Worm (Caenorhabditis elegans) whole organism, late embryonic: ENCODE measurements around the gene H12D21.11.

ENCODE experiments used
- C08G9.2 ChIP-seq: sonication (generic microtip); optimal IDR thresholded peaks from 2 replicates; lab custom pipeline; 2016; ENCODE audit warnings: mild to moderate bottlenecking, missing genetic modification characterization, moderate library complexity, missing compliant biosample characterization
- C38D4.7 ChIP-seq: fragments of 200-800 bp; sonication (Bioruptor generic); optimal IDR thresholded peaks from 2 replicates; lab custom pipeline; 2018; ENCODE audit warnings: mild to moderate bottlenecking, missing genetic modification characterization, moderate library complexity, missing compliant biosample characterization
- ceh-18 ChIP-seq: sonication (generic microtip); optimal IDR thresholded peaks from 2 replicates; lab custom pipeline; 2016; ENCODE audit warnings: missing genetic modification characterization, missing compliant biosample characterization
- ceh-19 ChIP-seq: fragments of 200-800 bp; sonication (Bioruptor generic); optimal IDR thresholded peaks from 2 replicates; lab custom pipeline; 2018; ENCODE audit warnings: mild to moderate bottlenecking, missing genetic modification characterization, missing compliant biosample characterization
- ceh-2 ChIP-seq: sonication (generic microtip); optimal IDR thresholded peaks from 2 replicates; lab custom pipeline; 2016; ENCODE audit warnings: missing genotype, missing genetic modification characterization, missing compliant biosample characterization
- ceh-24 ChIP-seq: sonication (generic microtip); optimal IDR thresholded peaks from 2 replicates; lab custom pipeline; 2016; ENCODE audit warnings: mild to moderate bottlenecking, missing genetic modification characterization, missing compliant biosample characterization
- ceh-31 ChIP-seq: sonication (generic microtip); optimal IDR thresholded peaks from 2 replicates; lab custom pipeline; 2016; ENCODE audit warnings: missing genetic modification characterization, missing compliant biosample characterization
- ceh-34 ChIP-seq: sonication (generic microtip); optimal IDR thresholded peaks from 2 replicates; lab custom pipeline; 2016; ENCODE audit warnings: mild to moderate bottlenecking, missing genetic modification characterization, missing compliant biosample characterization
- ceh-45 ChIP-seq: fragments of 200-800 bp; sonication (Bioruptor generic); IDR thresholded peaks from 2 replicates; pipeline ENCODE4 v1.3.6; 2022; ENCODE audit warnings: missing genetic modification reagents, missing genetic modification characterization, missing compliant biosample characterization
- ceh-6 ChIP-seq: fragments of 200-800 bp; sonication (Bioruptor generic); optimal IDR thresholded peaks from 2 replicates; lab custom pipeline; 2018; ENCODE audit warnings: mild to moderate bottlenecking, missing genetic modification characterization, missing compliant biosample characterization
- che-1 ChIP-seq: sonication (generic microtip); optimal IDR thresholded peaks from 2 replicates; lab custom pipeline; 2016; ENCODE audit warnings: mild to moderate bottlenecking, missing genetic modification characterization, missing compliant biosample characterization
- dmd-4 ChIP-seq: sonication (generic microtip); optimal IDR thresholded peaks from 2 replicates; lab custom pipeline; 2016; ENCODE audit warnings: borderline replicate concordance, missing genetic modification characterization, missing compliant biosample characterization
- dve-1 ChIP-seq: sonication (generic microtip); optimal IDR thresholded peaks from 2 replicates; lab custom pipeline; 2017; ENCODE audit warnings: antibody characterized with exemption, mild to moderate bottlenecking, missing genetic modification characterization, missing compliant biosample characterization
- elt-4 ChIP-seq: sonication (generic microtip); optimal IDR thresholded peaks from 2 replicates; lab custom pipeline; 2016; ENCODE audit warnings: missing genetic modification characterization, missing compliant biosample characterization
- hlh-15 ChIP-seq: sonication (generic microtip); optimal IDR thresholded peaks from 2 replicates; lab custom pipeline; 2016; ENCODE audit warnings: missing genetic modification characterization, missing compliant biosample characterization
- hlh-30 ChIP-seq: sonication (generic microtip); optimal IDR thresholded peaks from 2 replicates; lab custom pipeline; 2017; ENCODE audit warnings: antibody characterized with exemption, missing genetic modification characterization, missing compliant biosample characterization; ENCODE audit not compliant: insufficient read depth
- hlh-6 ChIP-seq: sonication (generic microtip); optimal IDR thresholded peaks from 2 replicates; lab custom pipeline; 2016; ENCODE audit warnings: missing genotype, missing genetic modification characterization, missing compliant biosample characterization
- lim-6 ChIP-seq: sonication (generic microtip); optimal IDR thresholded peaks from 2 replicates; lab custom pipeline; 2016; ENCODE audit warnings: missing genetic modification characterization, missing compliant biosample characterization
- lin-11 ChIP-seq: fragments of 200-800 bp; sonication (Bioruptor generic); optimal IDR thresholded peaks from 2 replicates; lab custom pipeline; 2018; ENCODE audit warnings: mild to moderate bottlenecking, missing genetic modification characterization, missing compliant biosample characterization
- mec-3 ChIP-seq: sonication (generic microtip); optimal IDR thresholded peaks from 2 replicates; lab custom pipeline; 2016; ENCODE audit warnings: borderline replicate concordance, missing genetic modification characterization, missing compliant biosample characterization
- nfya-1 ChIP-seq: sonication (generic microtip); optimal IDR thresholded peaks from 2 replicates; lab custom pipeline; 2017; ENCODE audit warnings: missing genetic modification characterization, mild to moderate bottlenecking, missing compliant biosample characterization, antibody characterized with exemption, moderate library complexity
- pqm-1 ChIP-seq: sonication (generic microtip); optimal IDR thresholded peaks from 2 replicates; lab custom pipeline; 2016; ENCODE audit warnings: missing genetic modification characterization, missing compliant biosample characterization
- pros-1 ChIP-seq: fragments of 150-350 bp; optimal IDR thresholded peaks from 2 replicates; lab custom pipeline; 2014; ENCODE audit warnings: missing biosample characterization, missing genetic modification reagents, missing genetic modification characterization
- ref-2 ChIP-seq: sonication (generic microtip); optimal IDR thresholded peaks from 2 replicates; lab custom pipeline; 2016; ENCODE audit warnings: missing genetic modification characterization, missing compliant biosample characterization
- syd-9 ChIP-seq: sonication (generic microtip); optimal IDR thresholded peaks from 2 replicates; lab custom pipeline; 2016; ENCODE audit warnings: mild to moderate bottlenecking, missing genetic modification characterization, moderate library complexity, missing compliant biosample characterization
- tbx-2 ChIP-seq: sonication (generic microtip); optimal IDR thresholded peaks from 2 replicates; lab custom pipeline; 2016; ENCODE audit warnings: missing genetic modification characterization, missing compliant biosample characterization
- ttx-3 ChIP-seq: sonication (generic microtip); optimal IDR thresholded peaks from 2 replicates; lab custom pipeline; 2016; ENCODE audit warnings: missing genetic modification reagents, missing genetic modification characterization, missing compliant biosample characterization
- unc-3 ChIP-seq, 2 experiments: fragments of 200-800 bp in 1 of 2; sonication (Bioruptor generic) in 1 of 2; sonication (generic microtip) in 1 of 2; conservative IDR thresholded peaks in 1 of 2; optimal IDR thresholded peaks in 1 of 2; 2 replicates each; pipeline versions ENCODE4 v1.3.6 to Lab custom; 2016 to 2022; ENCODE audit warnings: missing compliant biosample characterization in 2 of 2, missing genetic modification characterization in 2 of 2, missing genetic modification reagents in 1 of 2
- unc-42 ChIP-seq: sonication (generic microtip); optimal IDR thresholded peaks from 2 replicates; lab custom pipeline; 2016; ENCODE audit warnings: missing genotype, missing genetic modification characterization, missing compliant biosample characterization
- ztf-16 ChIP-seq: sonication (generic microtip); optimal IDR thresholded peaks from 2 replicates; lab custom pipeline; 2017; ENCODE audit warnings: missing genetic modification characterization, missing compliant biosample characterization

H12D21.11 gene

DNA sequence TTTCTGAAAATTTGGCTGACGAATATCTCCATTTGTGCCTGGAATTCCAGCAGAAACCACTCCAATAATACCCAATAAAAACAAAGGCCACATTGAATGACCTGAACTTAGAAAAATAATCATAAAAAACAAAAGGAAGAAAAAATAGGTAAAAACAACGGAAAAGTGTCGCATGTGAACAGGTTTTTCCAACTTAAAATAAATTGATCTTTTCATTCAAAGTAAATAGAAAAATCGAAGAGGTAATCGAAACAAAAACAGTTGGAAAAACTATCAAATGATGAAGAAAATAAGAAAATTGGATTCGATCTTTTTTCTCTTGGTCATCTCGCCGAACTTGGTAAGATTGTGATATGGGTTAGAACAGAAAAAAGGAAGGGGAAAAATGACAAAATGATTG is 5.8 kb downstream of the H12D21.11 start, which contains the start of gene zmp-4:
TSS of gene zmp-4 (minus strand) at position 101 of the 400 bp plus-strand sequence.
- TF ChIP-seq ztf-16 (tag; lab: Kevin White, UChicago) (no peak), lin-11 (no peak), tbx-2 (no peak)

DNA sequence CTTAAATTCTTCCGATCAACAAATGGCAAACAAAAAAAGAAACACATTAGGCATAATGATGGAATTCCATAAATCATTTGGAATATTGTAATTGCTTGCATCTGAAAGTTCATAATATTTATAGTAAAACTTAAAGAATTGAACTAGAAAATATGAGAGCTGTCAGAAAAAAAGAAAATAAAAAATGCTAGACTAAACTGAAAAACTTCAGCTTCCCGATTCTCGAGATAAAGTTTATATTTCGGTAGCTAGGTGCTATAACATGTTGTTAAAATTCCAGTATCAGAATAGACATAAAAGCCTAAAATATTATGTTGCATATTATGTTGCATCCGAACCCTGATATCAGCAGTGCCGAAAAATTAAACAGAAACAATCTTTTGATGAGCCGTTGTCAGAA is 8.4 kb downstream of the H12D21.11 start, which contains the start of gene srg-54:
TSS of gene srg-54 (minus strand) at position 101 of the 400 bp plus-strand sequence.
- TF ChIP-seq dmd-4 (tag; lab: Kevin White, UChicago) (no peak), ceh-2 (no peak), ceh-18 (tag; lab: Kevin White, UChicago) (no peak), lim-6 (tag; lab: Kevin White, UChicago) (no peak), pqm-1 (tag; lab: Kevin White, UChicago) (no peak), ceh-24 (tag; lab: Kevin White, UChicago) (no peak), dve-1 (tag; lab: Kevin White, UChicago) (no peak), ref-2 (no peak), ceh-6 (no peak), ceh-34 (tag; lab: Kevin White, UChicago) (no peak), C38D4.7 (GFP tag; lab: Kevin White, UChicago) (no peak)

DNA sequence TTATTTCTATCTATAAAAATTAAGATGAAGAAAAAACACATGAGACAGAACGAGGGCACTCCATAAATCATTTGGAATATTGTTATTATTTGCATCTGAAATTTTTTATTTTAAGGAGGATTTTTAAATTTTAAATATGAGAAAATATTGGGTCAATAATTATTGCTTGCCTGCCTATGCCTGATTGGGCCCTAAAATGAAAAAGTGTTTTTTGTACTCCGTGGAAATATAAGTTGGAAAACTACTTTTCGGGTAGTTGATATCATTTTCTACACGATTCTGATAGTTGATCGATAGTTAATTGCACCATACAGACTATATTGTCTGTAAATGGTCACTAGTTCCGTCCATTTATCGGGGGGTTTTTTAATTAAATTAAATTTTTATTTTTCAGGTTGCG is 12.5 kb downstream of the H12D21.11 start, which contains the start of gene srg-55:
TSS of gene srg-55 (minus strand) at position 101 of the 400 bp plus-strand sequence.
- TF ChIP-seq hlh-6 (tag; lab: Kevin White, UChicago) (no peak), pros-1 (tag; lab: Kevin White, UChicago) (no peak), ztf-16 (tag; lab: Kevin White, UChicago) (no peak), ceh-2 (no peak)

DNA sequence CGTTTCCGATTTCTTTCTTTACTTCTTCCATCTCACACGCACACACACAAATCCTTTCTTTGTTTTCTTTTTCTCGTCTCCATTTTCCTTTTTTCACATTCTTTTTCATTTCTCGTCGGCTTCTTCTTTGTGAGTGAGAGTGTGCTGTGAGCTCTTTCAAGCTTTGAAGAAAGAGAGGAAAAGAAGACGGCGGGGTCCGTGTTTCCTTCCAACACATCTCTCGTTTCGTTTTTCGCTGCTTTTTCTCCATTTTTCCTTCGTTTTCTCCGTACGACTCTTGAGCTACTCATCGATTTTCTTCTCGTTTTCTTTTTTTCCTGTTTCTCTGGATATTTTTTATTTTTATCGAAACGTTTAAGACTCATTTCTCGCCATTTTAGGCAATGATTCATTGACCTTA is 14.5 kb downstream of the H12D21.11 start:
- TF ChIP-seq lin-11 (no peak), nfya-1 (peak; percentile 11), tbx-2 (no peak), unc-3 (GFP tag; conservative IDR thresholded peaks at IDR 0.05; lab: Robert Waterston, UW) (no peak), unc-3 (tag; optimal IDR thresholded peaks at IDR 0.05; lab: Kevin White, UChicago) (no peak), che-1 (tag; lab: Kevin White, UChicago) (no peak), ceh-31 (peak; percentile 25), ceh-18 (tag; lab: Kevin White, UChicago) (peak; percentile 7), unc-42 (tag; lab: Kevin White, UChicago) (peak; percentile 39), ceh-45 (GFP tag; lab: Robert Waterston, UW) (no peak)
- TF ChIP-seq, all 69 proteins: peak for 4

DNA sequence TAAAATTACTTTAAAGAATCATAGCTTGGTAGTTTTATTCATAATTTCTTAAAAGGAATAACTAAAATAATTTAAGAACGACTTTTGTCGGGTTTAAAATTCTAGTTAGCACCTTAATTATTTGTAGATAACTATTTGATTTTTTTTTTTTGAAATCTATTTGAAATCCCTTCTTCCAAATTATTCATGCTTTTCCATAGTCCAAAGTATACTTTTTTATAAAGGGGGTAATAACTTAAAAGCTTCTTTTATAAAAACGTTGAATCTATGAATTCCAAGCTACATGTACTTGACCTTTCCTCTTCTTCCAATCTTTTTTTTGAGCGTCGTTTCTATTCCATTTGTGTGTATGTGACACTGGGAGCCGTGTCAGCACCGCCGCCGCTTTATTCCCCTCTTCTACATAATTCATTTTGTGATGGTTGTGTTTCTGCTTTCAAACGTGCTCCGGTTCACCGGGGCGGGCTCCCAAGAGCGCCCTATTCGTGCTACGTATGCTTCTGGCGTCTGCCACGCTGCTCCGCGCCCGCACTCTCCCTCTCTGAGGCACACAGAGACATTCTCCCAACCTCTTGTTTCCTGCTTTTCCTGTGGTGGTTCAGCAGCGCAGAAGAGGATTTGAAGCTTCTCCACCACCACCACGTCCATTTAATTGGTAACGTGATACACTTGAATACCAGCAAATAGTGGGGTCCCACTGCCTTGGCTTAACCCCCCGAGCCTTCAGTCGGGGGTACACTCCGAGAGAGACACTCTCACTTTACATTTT is 17.9 kb downstream of the H12D21.11 start:
- TF ChIP-seq ttx-3 (tag; lab: Kevin White, UChicago) (no peak), ref-2 (no peak), unc-42 (tag; lab: Kevin White, UChicago) (peak; percentile 14), mec-3 (tag; lab: Kevin White, UChicago) (peak; percentile 12), elt-4 (tag; lab: Kevin White, UChicago) (no peak), ceh-34 (tag; lab: Kevin White, UChicago) (peak; percentile 79), hlh-30 (no peak), ceh-31 (peak; percentile 27), ceh-19 (GFP tag; lab: Kevin White, UChicago) (peak; percentile 38), C08G9.2 (tag; lab: Kevin White, UChicago) (peak; percentile 0), syd-9 (tag; lab: Kevin White, UChicago) (no peak), ceh-6 (no peak), hlh-15 (no peak)
